Fruit fly (Drosophila melanogaster) whole organism, embryonic: Measurements from ENCODE around the gene Bx42.

Experiments
- Bteb2 ChIP-seq: fragments of 200-800 bp; sonication (Bioruptor generic); optimal IDR thresholded peaks from 2 replicates; lab custom pipeline; 2016; ENCODE audit warnings: missing biosample characterization, missing genetic modification characterization
- CG10543 ChIP-seq: fragments of 200-800 bp; sonication (Bioruptor generic); optimal IDR thresholded peaks from 3 replicates; lab custom pipeline; 2017; ENCODE audit warnings: missing biosample characterization, mild to moderate bottlenecking, missing genetic modification characterization, moderate library complexity
- CG10959 ChIP-seq: fragments of 200-800 bp; sonication (Bioruptor generic); IDR thresholded peaks from 2 replicates; pipeline ENCODE4 v1.3.6; 2022; ENCODE audit warnings: missing biosample characterization, missing genetic modification characterization
- CG11085 ChIP-seq: fragments of 200-800 bp; sonication (Bioruptor generic); IDR thresholded peaks from 2 replicates; pipeline ENCODE4 v1.3.6; 2022; ENCODE audit warnings: missing biosample characterization, missing genetic modification characterization
- CG11093 ChIP-seq: fragments of 200-800 bp; sonication (Bioruptor generic); IDR thresholded peaks from 3 replicates; pipeline ENCODE4 v1.3.6; 2022; ENCODE audit warnings: missing biosample characterization, missing genetic modification characterization
- CG12299 ChIP-seq: fragments of 200-800 bp; sonication (Bioruptor generic); optimal IDR thresholded peaks from 2 replicates; lab custom pipeline; 2018; ENCODE audit warnings: missing biosample characterization, mild to moderate bottlenecking, missing genetic modification characterization
- CG1233 ChIP-seq: fragments of 200-800 bp; sonication (Bioruptor generic); optimal IDR thresholded peaks from 4 replicates; lab custom pipeline; 2018; ENCODE audit warnings: missing biosample characterization, mild to moderate bottlenecking, missing genetic modification characterization
- CG13287 ChIP-seq: fragments of 200-800 bp; sonication (Bioruptor generic); IDR thresholded peaks from 2 replicates; pipeline ENCODE4 v1.3.6; 2022; ENCODE audit warnings: missing biosample characterization, missing genetic modification characterization; ENCODE audit not compliant: partially characterized antibody
- CG13296 ChIP-seq: fragments of 200-800 bp; sonication (Bioruptor generic); optimal IDR thresholded peaks from 3 replicates; lab custom pipeline; 2018; ENCODE audit warnings: missing biosample characterization, mild to moderate bottlenecking, missing genetic modification characterization
- CG14860 ChIP-seq: fragments of 200-800 bp; sonication (Bioruptor generic); IDR thresholded peaks from 3 replicates; pipeline ENCODE4 v1.3.6; 2022; ENCODE audit warnings: missing biosample characterization, missing genetic modification characterization; ENCODE audit not compliant: partially characterized antibody
- CG16863 ChIP-seq: fragments of 200-800 bp; sonication (Bioruptor generic); optimal IDR thresholded peaks from 3 replicates; lab custom pipeline; 2016; ENCODE audit warnings: missing biosample characterization, missing genetic modification characterization
- CG17359 ChIP-seq: fragments of 200-800 bp; sonication (Bioruptor generic); optimal IDR thresholded peaks from 3 replicates; lab custom pipeline; 2018; ENCODE audit warnings: missing biosample characterization, mild to moderate bottlenecking, missing genetic modification characterization, moderate library complexity
- CG18476 ChIP-seq: fragments of 200-800 bp; sonication (Bioruptor generic); optimal IDR thresholded peaks from 2 replicates; lab custom pipeline; 2016; ENCODE audit warnings: missing biosample characterization, mild to moderate bottlenecking, missing genetic modification characterization
- CG2129 ChIP-seq: fragments of 200-800 bp; sonication (Bioruptor generic); IDR thresholded peaks from 2 replicates; pipeline ENCODE4 v1.3.6; 2022; ENCODE audit warnings: missing biosample characterization, missing genetic modification characterization; ENCODE audit not compliant: partially characterized antibody
- CG31224 ChIP-seq: fragments of 200-800 bp; sonication (Bioruptor generic); IDR thresholded peaks from 2 replicates; pipeline ENCODE4 v1.3.6; 2022; ENCODE audit warnings: missing biosample characterization, missing genetic modification characterization
- CG3838 ChIP-seq: fragments of 200-800 bp; sonication (Bioruptor generic); optimal IDR thresholded peaks from 3 replicates; lab custom pipeline; 2016; ENCODE audit warnings: missing biosample characterization, missing genetic modification characterization
- CG4424 ChIP-seq: fragments of 200-800 bp; sonication (Bioruptor generic); optimal IDR thresholded peaks from 3 replicates; lab custom pipeline; 2016; ENCODE audit warnings: missing biosample characterization, missing genetic modification characterization
- CG6689 ChIP-seq: fragments of 200-800 bp; sonication (Bioruptor generic); IDR thresholded peaks from 2 replicates; pipeline ENCODE4 v1.3.6; 2022; ENCODE audit warnings: missing biosample characterization, missing genetic modification characterization
- D19A ChIP-seq: fragments of 200-800 bp; optimal IDR thresholded peaks from 3 replicates; lab custom pipeline; 2019; ENCODE audit warnings: missing biosample characterization, mild to moderate bottlenecking, missing genetic modification characterization, moderate library complexity
- Dek ChIP-seq: fragments of 200-800 bp; sonication (Bioruptor generic); optimal IDR thresholded peaks from 3 replicates; lab custom pipeline; 2019; ENCODE audit warnings: missing biosample characterization, mild to moderate bottlenecking, missing genetic modification characterization, moderate library complexity
- Dfd ChIP-seq, 2 experiments: fragments of >200 bp; optimal IDR thresholded peaks; 2 replicates each; lab custom pipeline; 2017; ENCODE audit warnings: missing biosample characterization in 2 of 2, missing genetic modification characterization in 2 of 2
- Dip3 ChIP-seq: fragments of 200-800 bp; sonication (Bioruptor generic); optimal IDR thresholded peaks from 3 replicates; lab custom pipeline; 2016; ENCODE audit warnings: missing biosample characterization, missing genetic modification characterization
- Dp ChIP-seq: fragments of 200-800 bp; sonication (Bioruptor generic); optimal IDR thresholded peaks from 2 replicates; lab custom pipeline; 2018; ENCODE audit warnings: missing biosample characterization, mild to moderate bottlenecking, missing genetic modification characterization, moderate library complexity
- HLH4C ChIP-seq: fragments of 200-800 bp; sonication (Bioruptor generic); IDR thresholded peaks from 3 replicates; pipeline ENCODE4 v1.3.6; 2022; ENCODE audit warnings: missing biosample characterization, missing genetic modification characterization; ENCODE audit not compliant: partially characterized antibody
- Kr ChIP-seq: fragments of 200-800 bp; sonication (Bioruptor generic); optimal IDR thresholded peaks from 2 replicates; lab custom pipeline; 2017; ENCODE audit warnings: missing biosample characterization, mild to moderate bottlenecking, missing genetic modification characterization
- Ssrp ChIP-seq: fragments of 200-800 bp; sonication (Bioruptor generic); optimal IDR thresholded peaks from 2 replicates; lab custom pipeline; 2018; ENCODE audit warnings: missing biosample characterization, mild to moderate bottlenecking, missing genetic modification characterization, moderate library complexity
- bab2 ChIP-seq: fragments of 200-800 bp; sonication (Bioruptor generic); optimal IDR thresholded peaks from 2 replicates; lab custom pipeline; 2016; ENCODE audit warnings: missing biosample characterization, missing genetic modification characterization
- btn ChIP-seq: fragments of 200-800 bp; sonication (Bioruptor generic); optimal IDR thresholded peaks from 2 replicates; lab custom pipeline; 2016; ENCODE audit warnings: missing biosample characterization, missing genetic modification characterization
- cato ChIP-seq: fragments of 200-800 bp; sonication (Bioruptor generic); optimal IDR thresholded peaks from 2 replicates; lab custom pipeline; 2016; ENCODE audit warnings: missing biosample characterization, missing genetic modification characterization, borderline replicate concordance
- chm ChIP-seq: fragments of 200-800 bp; sonication (Bioruptor generic); IDR thresholded peaks from 2 replicates; pipeline ENCODE4 v1.3.6; 2022; ENCODE audit warnings: missing biosample characterization, missing genetic modification characterization
- crp ChIP-seq, 2 experiments: fragments of 200-800 bp; sonication (Bioruptor generic); optimal IDR thresholded peaks; 2 replicates in 1 of 2; 3 replicates in 1 of 2; lab custom pipeline; 2017; ENCODE audit warnings: missing biosample characterization in 2 of 2, missing genetic modification characterization in 2 of 2, mild to moderate bottlenecking in 1 of 2, moderate library complexity in 1 of 2
- danr ChIP-seq: fragments of 200-800 bp; sonication (Bioruptor generic); IDR thresholded peaks from 2 replicates; pipeline ENCODE4 v1.3.6; 2022; ENCODE audit warnings: missing biosample characterization, missing genetic modification characterization
- disco-r ChIP-seq: fragments of 200-800 bp; sonication (Bioruptor generic); optimal IDR thresholded peaks from 2 replicates; lab custom pipeline; 2016; ENCODE audit warnings: missing biosample characterization, missing genetic modification characterization
- dm ChIP-seq: fragments of 200-800 bp; sonication (Bioruptor generic); optimal IDR thresholded peaks from 3 replicates; lab custom pipeline; 2016; ENCODE audit warnings: missing biosample characterization, missing genetic modification characterization
- dmrt11E ChIP-seq: fragments of 200-800 bp; sonication (Bioruptor generic); optimal IDR thresholded peaks from 3 replicates; lab custom pipeline; 2018; ENCODE audit warnings: missing biosample characterization, mild to moderate bottlenecking, missing genetic modification characterization, moderate library complexity
- exex ChIP-seq: fragments of 200-800 bp; sonication (Bioruptor generic); optimal IDR thresholded peaks from 4 replicates; lab custom pipeline; 2018; ENCODE audit warnings: missing biosample characterization, mild to moderate bottlenecking, missing genetic modification characterization, moderate library complexity
- gem ChIP-seq: fragments of 200-800 bp; sonication (Bioruptor generic); optimal IDR thresholded peaks from 2 replicates; lab custom pipeline; 2019; ENCODE audit warnings: missing biosample characterization, mild to moderate bottlenecking, missing genetic modification characterization, moderate library complexity
- hth ChIP-seq: fragments of >200 bp; optimal IDR thresholded peaks from 2 replicates; lab custom pipeline; 2017; ENCODE audit warnings: inconsistent platforms
- kah ChIP-seq: fragments of 200-800 bp; sonication (Bioruptor generic); optimal IDR thresholded peaks from 2 replicates; lab custom pipeline; 2018; ENCODE audit warnings: missing biosample characterization, mild to moderate bottlenecking, missing genetic modification characterization
- lbe ChIP-seq: fragments of 200-800 bp; sonication (Bioruptor generic); optimal IDR thresholded peaks from 2 replicates; lab custom pipeline; 2016; ENCODE audit warnings: missing biosample characterization, mild to moderate bottlenecking, missing genetic modification characterization
- lmd ChIP-seq: fragments of 200-800 bp; sonication (Bioruptor generic); IDR thresholded peaks from 2 replicates; pipeline ENCODE4 v1.3.6; 2022; ENCODE audit warnings: missing biosample characterization, missing genetic modification characterization
- nerfin-1 ChIP-seq: fragments of 200-800 bp; sonication (Bioruptor generic); optimal IDR thresholded peaks from 3 replicates; lab custom pipeline; 2019; ENCODE audit warnings: missing biosample characterization, mild to moderate bottlenecking, missing genetic modification characterization, moderate library complexity
- nom ChIP-seq: fragments of 200-800 bp; sonication (Bioruptor generic); optimal IDR thresholded peaks from 2 replicates; lab custom pipeline; 2017; ENCODE audit warnings: missing biosample characterization, missing genetic modification characterization, mild to moderate bottlenecking, moderate library complexity, missing genetic modification reagents
- pb ChIP-seq: fragments of 200-800 bp; sonication (Bioruptor generic); optimal IDR thresholded peaks from 3 replicates; lab custom pipeline; 2016; ENCODE audit warnings: missing biosample characterization, missing genetic modification characterization
- scrt ChIP-seq: fragments of 200-800 bp; sonication (Bioruptor generic); optimal IDR thresholded peaks from 2 replicates; lab custom pipeline; 2018; ENCODE audit warnings: missing biosample characterization, mild to moderate bottlenecking, missing genetic modification characterization, moderate library complexity
- sug ChIP-seq: fragments of 200-800 bp; optimal IDR thresholded peaks from 2 replicates; lab custom pipeline; 2019; ENCODE audit warnings: missing biosample characterization, mild to moderate bottlenecking, missing genetic modification characterization, moderate library complexity
- tap ChIP-seq: fragments of 200-800 bp; optimal IDR thresholded peaks from 3 replicates; lab custom pipeline; 2019; ENCODE audit warnings: missing biosample characterization, mild to moderate bottlenecking, missing genetic modification characterization, moderate library complexity
- usp ChIP-seq: fragments of >200 bp; optimal IDR thresholded peaks from 2 replicates; lab custom pipeline; 2017; ENCODE audit warnings: missing biosample characterization, missing genetic modification characterization
- vfl ChIP-seq: fragments of 200-800 bp; sonication (Bioruptor generic); optimal IDR thresholded peaks from 2 replicates; lab custom pipeline; 2016; ENCODE audit warnings: missing biosample characterization, missing genetic modification characterization
- zen2 ChIP-seq: fragments of 200-800 bp; sonication (Bioruptor generic); IDR thresholded peaks from 3 replicates; pipeline ENCODE4 v1.3.6; 2022; ENCODE audit warnings: missing biosample characterization, missing genetic modification characterization; ENCODE audit not compliant: partially characterized antibody

Gene Bx42

dm6 chrX:9080962-9081361, 25.4 kb downstream of the Bx42 start, which contains the start of the genes CG7246 and HP1b (continued):
- peak; percentile 74 for TF ChIP-seq sug (tag; lab: Kevin White, UChicago)
- TF ChIP-seq CG11093 (GFP tag; lab: Robert Waterston, UW): peak; percentile 58; the same call in 1 of the 3 replicates
- TF ChIP-seq danr (GFP tag; lab: Robert Waterston, UW): no peak
- no peak for TF ChIP-seq kah
- TF ChIP-seq CG1233 (GFP tag; lab: Kevin White, UChicago): peak; percentile 14
- TF ChIP-seq Dp: peak; percentile 47
- TF ChIP-seq Kr (GFP tag; lab: Kevin White, UChicago): no peak
- TF ChIP-seq CG17359 (tag; lab: Kevin White, UChicago): peak; percentile 69
- TF ChIP-seq Dek: peak; percentile 64
- peak; percentile 71 for TF ChIP-seq CG14860 (GFP tag; lab: Robert Waterston, UW)
- peak; percentile 53 for TF ChIP-seq Ssrp (tag; lab: Kevin White, UChicago)
- peak; percentile 83 for TF ChIP-seq gem
- peak; percentile 62 for TF ChIP-seq CG4424
- TF ChIP-seq CG13287 (GFP tag; lab: Robert Waterston, UW): peak; percentile 83
- TF ChIP-seq hth (lab: Kevin White, UChicago): no peak
- peak; percentile 27 for TF ChIP-seq dm (GFP tag; lab: Kevin White, UChicago)
- peak; percentile 62 for TF ChIP-seq CG10543 (GFP tag; lab: Kevin White, UChicago)
- TF ChIP-seq lmd: peak; percentile 71
- TF ChIP-seq nerfin-1: peak; percentile 41
- 0 out of 2 replicates have a peak, but pooled peaks have one; percentile 30 for TF ChIP-seq CG2129 (GFP tag; lab: Robert Waterston, UW)
- TF ChIP-seq CG16863 (GFP tag; lab: Kevin White, UChicago): no peak
- peak; percentile 41 for TF ChIP-seq nom
- no peak for TF ChIP-seq btn (GFP tag; lab: Kevin White, UChicago)
- peak; percentile 45 for TF ChIP-seq bab2 (GFP tag; lab: Kevin White, UChicago)
- no peak for TF ChIP-seq scrt (GFP tag; lab: Kevin White, UChicago)
- peak; percentile 67 for TF ChIP-seq HLH4C (GFP tag; lab: Robert Waterston, UW)
- TF ChIP-seq CG10959 (GFP tag; lab: Robert Waterston, UW): no peak
- TF ChIP-seq cato (GFP tag; lab: Kevin White, UChicago): peak; percentile 43
- peak; percentile 49 for TF ChIP-seq exex (tag; lab: Kevin White, UChicago)
- no peak for TF ChIP-seq CG3838 (GFP tag; lab: Kevin White, UChicago)
- peak; percentile 25 for TF ChIP-seq tap (tag; lab: Kevin White, UChicago)
- TF ChIP-seq CG13296 (GFP tag; lab: Kevin White, UChicago): peak; percentile 63
- TF ChIP-seq dmrt11E: peak; percentile 54
- TF ChIP-seq lbe (GFP tag; lab: Kevin White, UChicago): peak; percentile 70
- peak; percentile 77 for TF ChIP-seq CG6689 (GFP tag; lab: Robert Waterston, UW)
- TF ChIP-seq disco-r (GFP tag; lab: Kevin White, UChicago): no peak
- TF ChIP-seq Bteb2 (GFP tag; lab: Kevin White, UChicago): peak; percentile 46
- TF ChIP-seq chm (GFP tag; lab: Robert Waterston, UW): no peak
- no peak for TF ChIP-seq Dfd (GFP tag; optimal IDR thresholded peaks at IDR 0.05; lab: Kevin White, UChicago)
- peak; percentile 58 for TF ChIP-seq CG18476 (GFP tag; lab: Kevin White, UChicago)
- peak; percentile 54; the same call in 1 of the 3 replicates for TF ChIP-seq zen2 (GFP tag; lab: Robert Waterston, UW)
- TF ChIP-seq pb (GFP tag; lab: Kevin White, UChicago): no peak
- TF ChIP-seq D19A: peak; percentile 59
- TF ChIP-seq CG31224 (GFP tag; lab: Robert Waterston, UW): peak; percentile 64
- peak; percentile 47 for TF ChIP-seq Dip3 (GFP tag; lab: Kevin White, UChicago)
- peak; percentile 69 for TF ChIP-seq CG11085 (GFP tag; lab: Robert Waterston, UW)
- TF ChIP-seq vfl (GFP tag; lab: Kevin White, UChicago): peak; percentile 44
- no peak for TF ChIP-seq usp (GFP tag; lab: Kevin White, UChicago)
- TF ChIP-seq crp (GFP tag; optimal IDR thresholded peaks at IDR 0.05; lab: Kevin White, UChicago): peak in 1 of 2 experiments; percentile 9
- TF ChIP-seq CG12299: peak; percentile 56
